Fruit fly (Drosophila melanogaster) S2 (cell line): ENCODE measurements around the gene RpS14b.

Source experiments
- CG8478 ChIP-seq: fragments of >200 bp; optimal IDR thresholded peaks from 2 replicates; lab custom pipeline; 2018
- CTCF ChIP-seq, 2 experiments: fragments of >200 bp; optimal IDR thresholded peaks; 2 replicates each; lab custom pipeline; 2018

dm6 chrX:7967848-7968143 lies 33.1 kb downstream of the RpS14b start:
- no peak for TF ChIP-seq CTCF (optimal IDR thresholded peaks at IDR 0.05; lab: Kevin White, UChicago)
- TF ChIP-seq CG8478 (lab: Kevin White, UChicago): no peak
